Fruit fly (Drosophila melanogaster): ENCODE results near the gene Pi4KIIalpha.

Pi4KIIalpha gene

dm6 chr3R:5568590-5568989 lies 5.1 kb upstream of the Pi4KIIalpha start, which contains the start of the genes CG2931 and Rheb:
CG2931 (minus strand) TSS chr3R:5568615.
Rheb (plus strand) TSS chr3R:5568921.
- TF ChIP-seq Ets98B (GFP tag; IDR thresholded peaks at IDR 0.05): peak; percentile 42; the same call in 1 of the 2 replicates
- TF ChIP-seq Pif1A (GFP tag; optimal IDR thresholded peaks at IDR 0.05): no peak
- peak; percentile 56 for TF ChIP-seq rn (GFP tag; IDR thresholded peaks at IDR 0.05)
- TF ChIP-seq gl (tag; optimal IDR thresholded peaks at IDR 0.05): no peak
- no peak for TF ChIP-seq CG12605 (GFP tag; IDR thresholded peaks at IDR 0.05)
- no peak for TF ChIP-seq CG8159 (tag; optimal IDR thresholded peaks at IDR 0.05)
- TF ChIP-seq CG8301 (tag; optimal IDR thresholded peaks at IDR 0.05): peak; percentile 32
- TF ChIP-seq CG9948 (tag; optimal IDR thresholded peaks at IDR 0.05): peak; percentile 23
- peak; percentile 24 for TF ChIP-seq CG34367 (tag; optimal IDR thresholded peaks at IDR 0.05)
- no peak for TF ChIP-seq CG10348 (GFP tag; IDR thresholded peaks at IDR 0.05)
- TF ChIP-seq CG15710 (tag; optimal IDR thresholded peaks at IDR 0.05): peak; percentile 29
- peak; percentile 77 for TF ChIP-seq CG4496 (GFP tag; IDR thresholded peaks at IDR 0.05)
- TF ChIP-seq EcR (GFP tag; optimal IDR thresholded peaks at IDR 0.05): no peak
- no peak; the same call in 2 of the 3 replicates for TF ChIP-seq fd96Ca (GFP tag; IDR thresholded peaks at IDR 0.05)
- TF ChIP-seq CG13204 (GFP tag; optimal IDR thresholded peaks at IDR 0.05): no peak
- TF ChIP-seq CG17806 (tag; optimal IDR thresholded peaks at IDR 0.05): peak; percentile 43
- TF ChIP-seq CG32121 (GFP tag; IDR thresholded peaks at IDR 0.05): peak; percentile 60; the same call in 1 of the 2 replicates
- TF ChIP-seq Snoo (tag; optimal IDR thresholded peaks at IDR 0.05): peak; percentile 36
- no peak for TF ChIP-seq D1 (tag; optimal IDR thresholded peaks at IDR 0.05)
- peak; percentile 25 for TF ChIP-seq Pif1B (GFP tag; optimal IDR thresholded peaks at IDR 0.05)
- TF ChIP-seq CG14655 (GFP tag; optimal IDR thresholded peaks at IDR 0.05): no peak

dm6 chr3R:5565623-5566022 lies 2.2 kb upstream of the Pi4KIIalpha start:
- no peak for TF ChIP-seq CG8301 (tag; optimal IDR thresholded peaks at IDR 0.05)
- no peak for TF ChIP-seq CG15710 (tag; optimal IDR thresholded peaks at IDR 0.05)
- peak; percentile 91 for TF ChIP-seq Ets98B (GFP tag; IDR thresholded peaks at IDR 0.05)
- peak; percentile 94 for TF ChIP-seq CG4496 (GFP tag; IDR thresholded peaks at IDR 0.05)
- peak; percentile 73 for TF ChIP-seq rn (GFP tag; IDR thresholded peaks at IDR 0.05)
- peak; percentile 90 for TF ChIP-seq fd96Ca (GFP tag; IDR thresholded peaks at IDR 0.05)
- TF ChIP-seq CG12605 (GFP tag; IDR thresholded peaks at IDR 0.05): peak; percentile 72
- TF ChIP-seq CG17806 (tag; optimal IDR thresholded peaks at IDR 0.05): peak; percentile 45
- peak; percentile 87 for TF ChIP-seq CG32121 (GFP tag; IDR thresholded peaks at IDR 0.05)
- no peak for TF ChIP-seq Pif1A (GFP tag; optimal IDR thresholded peaks at IDR 0.05)
- no peak for TF ChIP-seq EcR (GFP tag; optimal IDR thresholded peaks at IDR 0.05)
- no peak for TF ChIP-seq gl (tag; optimal IDR thresholded peaks at IDR 0.05)
- peak; percentile 5 for TF ChIP-seq Snoo (tag; optimal IDR thresholded peaks at IDR 0.05)

dm6 chr3R:5564775-5565190 lies 1.3 kb upstream of the Pi4KIIalpha start, which contains the start of the genes CG14671 and CG12746:
CG14671 (minus strand) TSS chr3R:5564815.
CG12746 (plus strand) TSS chr3R:5564865.
- TF ChIP-seq Pif1B (GFP tag; optimal IDR thresholded peaks at IDR 0.05) (no peak), EcR (GFP tag; optimal IDR thresholded peaks at IDR 0.05) (no peak)

DNA sequence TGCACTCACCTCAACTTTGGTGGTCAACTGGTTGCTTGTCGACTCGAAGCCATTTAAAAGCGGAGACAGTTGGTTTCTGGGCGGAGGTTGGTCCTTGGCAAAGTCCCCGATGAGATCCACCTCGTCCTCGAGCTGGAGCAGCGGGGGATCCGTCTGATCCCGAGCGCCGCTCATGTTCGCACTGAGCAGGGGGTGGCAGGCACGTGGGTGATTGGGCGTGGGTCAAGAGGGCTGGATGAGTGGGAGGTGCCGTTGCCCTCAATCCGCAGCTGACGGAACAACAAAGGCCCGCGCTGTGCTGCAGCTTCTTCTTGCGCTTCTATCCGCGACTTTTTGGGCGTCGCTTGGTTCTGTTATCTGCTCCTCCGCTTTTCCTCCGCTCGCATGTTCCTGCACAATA lies 496 bp downstream of the Pi4KIIalpha start:
- TF ChIP-seq gl (tag; optimal IDR thresholded peaks at IDR 0.05) (no peak), CG32121 (GFP tag; IDR thresholded peaks at IDR 0.05) (no peak), CG4496 (GFP tag; IDR thresholded peaks at IDR 0.05) (no peak), CG13204 (GFP tag; optimal IDR thresholded peaks at IDR 0.05) (no peak), Pif1B (GFP tag; optimal IDR thresholded peaks at IDR 0.05) (no peak), Snoo (tag; optimal IDR thresholded peaks at IDR 0.05) (no peak), CG10348 (GFP tag; IDR thresholded peaks at IDR 0.05) (no peak), fd96Ca (GFP tag; IDR thresholded peaks at IDR 0.05) (no peak), CG8159 (tag; optimal IDR thresholded peaks at IDR 0.05) (no peak), D1 (tag; optimal IDR thresholded peaks at IDR 0.05) (no peak), CG9948 (tag; optimal IDR thresholded peaks at IDR 0.05) (no peak), rn (GFP tag; IDR thresholded peaks at IDR 0.05) (no peak), CG12605 (GFP tag; IDR thresholded peaks at IDR 0.05) (no peak), Ets98B (GFP tag; IDR thresholded peaks at IDR 0.05) (no peak), CG34367 (tag; optimal IDR thresholded peaks at IDR 0.05) (no peak), CG8301 (tag; optimal IDR thresholded peaks at IDR 0.05) (no peak), EcR (GFP tag; optimal IDR thresholded peaks at IDR 0.05) (no peak)

DNA sequence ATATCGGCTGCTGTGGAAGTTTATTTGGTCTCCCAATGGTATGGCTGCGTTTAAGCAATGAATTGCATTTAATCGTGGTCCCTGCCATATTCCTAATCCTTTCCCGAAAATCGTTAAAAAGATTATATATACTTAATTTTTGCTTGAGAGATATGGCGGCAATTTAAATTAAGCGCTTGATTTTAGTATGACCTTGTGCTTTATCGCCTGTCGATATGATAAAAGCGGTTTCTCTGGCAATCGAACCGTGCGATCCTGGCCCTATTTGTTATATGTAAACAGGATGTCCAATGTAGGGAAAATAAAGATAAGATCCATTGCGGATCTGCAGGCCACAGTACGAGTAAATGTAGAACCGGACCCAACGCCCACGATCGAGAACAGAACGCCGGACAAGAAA lies 8.6 kb downstream of the Pi4KIIalpha start, which contains the start of gene Snm1:
Snm1 (plus strand) TSS at position 233 of the 400 bp plus-strand sequence.
- TF ChIP-seq Ets98B (GFP tag; IDR thresholded peaks at IDR 0.05) (no peak), CG4496 (GFP tag; IDR thresholded peaks at IDR 0.05) (0 out of 3 replicates have a peak, but pooled peaks have one; percentile 21)

- TF ChIP-seq CG34367 (tag; optimal IDR thresholded peaks at IDR 0.05) (no peak), Pif1A (GFP tag; optimal IDR thresholded peaks at IDR 0.05) (no peak), gl (tag; optimal IDR thresholded peaks at IDR 0.05) (no peak), CG17806 (tag; optimal IDR thresholded peaks at IDR 0.05) (no peak), rn (GFP tag; IDR thresholded peaks at IDR 0.05) (no peak), CG14655 (GFP tag; optimal IDR thresholded peaks at IDR 0.05) (no peak), CG10348 (GFP tag; IDR thresholded peaks at IDR 0.05) (no peak), Snoo (tag; optimal IDR thresholded peaks at IDR 0.05) (no peak), CG32121 (GFP tag; IDR thresholded peaks at IDR 0.05) (no peak), CG13204 (GFP tag; optimal IDR thresholded peaks at IDR 0.05) (no peak)
These were observed 9.4 kb downstream of the Pi4KIIalpha start, which contains the start of gene Pcmt for dm6 chr3R:5554082-5554481. Pcmt (minus strand) TSS chr3R:5554316.
